Worm (Caenorhabditis elegans) whole organism, L2 larva: ENCODE data around the gene F52E1.5.

Experiments
- ZK546.5 ChIP-seq: sonication (generic microtip); optimal IDR thresholded peaks from 2 replicates; lab custom pipeline; 2017; ENCODE audit warnings: missing biosample characterization, missing genetic modification characterization
- ama-1 ChIP-seq: fragments of 150-350 bp; optimal IDR thresholded peaks from 2 replicates; lab custom pipeline; 2018; ENCODE audit warnings: inconsistent platforms
- skn-1 ChIP-seq: sonication (generic microtip); optimal IDR thresholded peaks from 2 replicates; lab custom pipeline; 2017; ENCODE audit warnings: missing biosample characterization, missing genetic modification characterization
- sma-3 ChIP-seq: sonication (generic microtip); optimal IDR thresholded peaks from 2 replicates; lab custom pipeline; 2016; ENCODE audit warnings: missing genetic modification reagents, missing genetic modification characterization, missing compliant biosample characterization
- sma-9 ChIP-seq, 2 experiments: fragments of 150-350 bp in 1 of 2; sonication (generic microtip) in 1 of 2; optimal IDR thresholded peaks; 2 replicates each; lab custom pipeline; 2014 to 2016; ENCODE audit warnings: missing genetic modification characterization in 2 of 2, mild to moderate bottlenecking in 1 of 2, missing biosample characterization in 1 of 2, missing compliant biosample characterization in 1 of 2, missing genetic modification reagents in 1 of 2, moderate library complexity in 1 of 2

DNA sequence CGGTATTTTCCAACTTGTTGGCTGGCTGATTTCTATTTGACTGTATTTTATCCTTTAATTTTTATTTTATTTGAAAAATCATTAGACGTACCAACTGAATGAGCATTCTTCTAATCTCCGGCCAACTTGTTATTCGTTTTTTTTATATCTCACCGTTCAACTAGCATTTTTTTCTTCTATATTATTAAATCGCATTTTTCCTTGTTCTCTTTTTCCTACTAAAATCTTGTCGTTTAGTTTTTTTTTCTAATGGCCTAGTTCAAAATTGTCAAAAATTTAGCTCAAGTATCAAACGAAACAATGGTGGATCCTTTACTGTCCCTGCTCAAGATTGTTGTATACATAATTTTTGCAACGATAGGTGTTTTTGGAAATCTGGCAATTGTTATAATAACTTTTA lies 27.9 kb upstream of the F52E1.5 start, which contains the start of gene srsx-22:
- TF ChIP-seq skn-1 (tag; lab: Kevin White, UChicago), result no peak
- no peak for TF ChIP-seq ZK546.5 (tag; lab: Kevin White, UChicago)
- no peak for TF ChIP-seq sma-9 (GFP tag; optimal IDR thresholded peaks at IDR 0.05; lab: Kevin White, UChicago)
- TF ChIP-seq sma-9 (tag; optimal IDR thresholded peaks at IDR 0.05; lab: Kevin White, UChicago), result no peak
- no peak for TF ChIP-seq sma-3 (GFP tag; lab: Kevin White, UChicago)
- no peak for TF ChIP-seq ama-1 (lab: Kevin White, UChicago)
